Worm (Caenorhabditis elegans) whole organism, L4 larva: ENCODE data around the gene T03G6.7.

Experiments
- T20F7.1 ChIP-seq: fragments of 200-800 bp; sonication (Bioruptor generic); optimal IDR thresholded peaks from 2 replicates; lab custom pipeline; 2018; ENCODE audit warnings: mild to moderate bottlenecking, missing genetic modification characterization, missing compliant biosample characterization
- T26A8.4 ChIP-seq: fragments of 200-800 bp; sonication (Bioruptor generic); IDR thresholded peaks from 2 replicates; pipeline ENCODE4 v1.3.6; 2022; ENCODE audit warnings: missing genetic modification characterization, missing compliant biosample characterization
- Y105C5A.15 ChIP-seq: fragments of 200-800 bp; sonication (Bioruptor generic); IDR thresholded peaks from 2 replicates; pipeline ENCODE4 v1.3.6; 2022; ENCODE audit warnings: missing genetic modification characterization, missing compliant biosample characterization
- Y5F2A.4 ChIP-seq: fragments of 200-800 bp; sonication (Bioruptor generic); optimal IDR thresholded peaks from 2 replicates; lab custom pipeline; 2018; ENCODE audit warnings: mild to moderate bottlenecking, missing genetic modification characterization, missing compliant biosample characterization
- Y75B8A.6 ChIP-seq: fragments of 200-800 bp; sonication (Bioruptor generic); IDR thresholded peaks from 2 replicates; pipeline ENCODE4 v1.3.6; 2022; ENCODE audit warnings: missing genetic modification reagents, missing genetic modification characterization, missing compliant biosample characterization
- aha-1 ChIP-seq: fragments of 150-350 bp; peaks from one replicate; lab custom pipeline; 2014; ENCODE audit warnings: missing biosample characterization, missing genetic modification characterization
- ama-1 ChIP-seq: fragments of 150-350 bp; optimal IDR thresholded peaks from 2 replicates; lab custom pipeline; 2014; ENCODE audit warnings: inconsistent platforms, mixed read lengths
- ceh-20 ChIP-seq: fragments of 200-800 bp; sonication (Bioruptor generic); IDR thresholded peaks from 2 replicates; pipeline ENCODE4 v1.3.6; 2022; ENCODE audit warnings: missing genetic modification reagents, missing genetic modification characterization, missing compliant biosample characterization
- ceh-28 ChIP-seq: fragments of 150-350 bp; optimal IDR thresholded peaks from 2 replicates; lab custom pipeline; 2014; ENCODE audit warnings: missing biosample characterization, missing genetic modification reagents, missing genetic modification characterization
- daf-12 ChIP-seq: fragments of 150-350 bp; optimal IDR thresholded peaks from 2 replicates; lab custom pipeline; 2014; ENCODE audit warnings: missing biosample characterization, missing genetic modification reagents, missing genetic modification characterization
- dmd-9 ChIP-seq: fragments of 200-800 bp; sonication (Bioruptor generic); IDR thresholded peaks from 2 replicates; pipeline ENCODE4 v1.3.6; 2022; ENCODE audit warnings: missing genetic modification reagents, missing genetic modification characterization, missing compliant biosample characterization
- duxl-1 ChIP-seq: sonication (generic microtip); optimal IDR thresholded peaks from 2 replicates; lab custom pipeline; 2016; ENCODE audit warnings: mild to moderate bottlenecking, missing genetic modification characterization, moderate library complexity, missing compliant biosample characterization; ENCODE audit not compliant: poor library complexity
- dve-1 ChIP-seq: sonication (generic microtip); optimal IDR thresholded peaks from 2 replicates; lab custom pipeline; 2017; ENCODE audit warnings: antibody characterized with exemption, mild to moderate bottlenecking, missing genetic modification characterization, missing compliant biosample characterization; ENCODE audit not compliant: insufficient read depth
- fkh-10 ChIP-seq: fragments of 150-350 bp; optimal IDR thresholded peaks from 2 replicates; lab custom pipeline; 2014; ENCODE audit warnings: missing biosample characterization, missing genetic modification reagents, missing genetic modification characterization
- hif-1 ChIP-seq, 2 experiments: sonication (generic microtip); optimal IDR thresholded peaks; 2 replicates each; lab custom pipeline; 2016 to 2017; ENCODE audit warnings: missing compliant biosample characterization in 2 of 2, missing genetic modification characterization in 2 of 2, missing genetic modification reagents in 2 of 2, missing genotype in 2 of 2, mild to moderate bottlenecking in 1 of 2
- hlh-30 ChIP-seq: sonication (generic microtip); optimal IDR thresholded peaks from 2 replicates; lab custom pipeline; 2017; ENCODE audit warnings: antibody characterized with exemption, mild to moderate bottlenecking, missing genetic modification characterization, missing compliant biosample characterization; ENCODE audit not compliant: insufficient read depth
- lin-1 ChIP-seq: fragments of 200-800 bp; sonication (Bioruptor generic); IDR thresholded peaks from 2 replicates; pipeline ENCODE4 v1.3.6; 2022; ENCODE audit warnings: missing genetic modification reagents, missing genetic modification characterization, missing compliant biosample characterization
- lsy-2 ChIP-seq, 2 experiments: fragments of 150-350 bp in 1 of 2; sonication (generic microtip) in 1 of 2; optimal IDR thresholded peaks; 2 replicates each; lab custom pipeline; 2014 to 2017; ENCODE audit warnings: missing biosample characterization in 2 of 2, missing genetic modification characterization in 2 of 2
- madf-5 ChIP-seq, 2 experiments: fragments of 200-800 bp; sonication (Bioruptor generic); IDR thresholded peaks; 2 replicates each; pipeline ENCODE4 v1.3.6; 2022; ENCODE audit warnings: missing compliant biosample characterization in 2 of 2, missing genetic modification characterization in 2 of 2
- nhr-10 ChIP-seq: fragments of 150-350 bp; optimal IDR thresholded peaks from 2 replicates; lab custom pipeline; 2014; ENCODE audit warnings: missing biosample characterization, missing genetic modification characterization
- nhr-111 ChIP-seq: fragments of 200-800 bp; sonication (Bioruptor generic); optimal IDR thresholded peaks from 2 replicates; lab custom pipeline; 2018; ENCODE audit warnings: mild to moderate bottlenecking, missing genetic modification characterization, missing compliant biosample characterization
- nhr-28 ChIP-seq: fragments of 150-350 bp; optimal IDR thresholded peaks from 2 replicates; lab custom pipeline; 2014; ENCODE audit warnings: missing biosample characterization, missing genetic modification characterization
- nhr-48 ChIP-seq: sonication (generic microtip); optimal IDR thresholded peaks from 2 replicates; lab custom pipeline; 2016; ENCODE audit warnings: mild to moderate bottlenecking, missing genetic modification characterization, missing compliant biosample characterization
- rbr-2 ChIP-seq: sonication (generic microtip); optimal IDR thresholded peaks from 2 replicates; lab custom pipeline; 2016; ENCODE audit warnings: missing genotype, missing genetic modification characterization, missing compliant biosample characterization
- spr-1 ChIP-seq: sonication (generic microtip); optimal IDR thresholded peaks from 2 replicates; lab custom pipeline; 2016; ENCODE audit warnings: mild to moderate bottlenecking, missing genetic modification characterization, missing compliant biosample characterization
- unc-39 ChIP-seq: sonication (generic microtip); optimal IDR thresholded peaks from 2 replicates; lab custom pipeline; 2017; ENCODE audit warnings: missing biosample characterization, missing genetic modification characterization
- unc-62 ChIP-seq, 3 experiments: fragments of 150-350 bp in 1 of 3; sonication (generic microtip); optimal IDR thresholded peaks in 2 of 3; peaks in 1 of 3; 1 replicate in 1 of 3; 2 replicates in 2 of 3; lab custom pipeline; 2014 to 2017; ENCODE audit warnings: missing biosample characterization in 3 of 3, missing genetic modification characterization in 3 of 3, missing genetic modification reagents in 3 of 3, missing genotype in 1 of 3
- zag-1 ChIP-seq: fragments of 150-350 bp; optimal IDR thresholded peaks from 2 replicates; lab custom pipeline; 2014; ENCODE audit warnings: missing biosample characterization, missing genetic modification characterization
- zfp-3 ChIP-seq: fragments of 200-800 bp; sonication (Bioruptor generic); conservative IDR thresholded peaks from 2 replicates; pipeline ENCODE4 v1.3.6; 2022; ENCODE audit warnings: missing genetic modification reagents, missing genetic modification characterization, missing compliant biosample characterization
- zip-11 ChIP-seq: fragments of 200-800 bp; sonication (Bioruptor generic); IDR thresholded peaks from 2 replicates; pipeline ENCODE4 v1.3.6; 2022; ENCODE audit warnings: missing genetic modification characterization, missing compliant biosample characterization
- ztf-11 ChIP-seq: fragments of 150-350 bp; optimal IDR thresholded peaks from 2 replicates; lab custom pipeline; 2014; ENCODE audit warnings: missing biosample characterization, missing genetic modification characterization

T03G6.7 gene

DNA sequence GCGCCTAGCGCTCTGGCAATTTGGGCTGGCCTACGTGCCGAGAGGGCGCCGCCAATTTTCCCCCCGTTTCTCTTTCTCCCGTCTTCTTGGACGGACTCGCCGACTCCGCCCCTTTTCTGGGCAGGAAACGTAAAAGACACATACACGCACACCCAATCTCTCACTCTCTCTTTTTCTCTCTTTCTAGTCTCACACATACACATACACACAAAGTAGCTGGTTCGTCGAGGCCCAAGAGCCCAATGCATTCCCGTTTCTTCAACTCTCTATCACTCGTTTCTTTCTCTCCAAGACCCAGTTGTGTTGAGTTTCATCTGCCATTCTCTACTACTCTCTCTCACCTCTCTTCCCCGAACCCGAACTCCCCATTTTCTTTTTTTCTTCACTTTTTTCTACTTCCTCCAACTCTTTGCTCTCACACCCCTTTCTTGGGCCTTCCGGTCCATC, 5.0 kb downstream of the T03G6.7 start (continued):
- TF ChIP-seq rbr-2 (tag; lab: Kevin White, UChicago) (peak; percentile 85), daf-12 (tag; lab: Kevin White, UChicago) (no peak), zag-1 (tag; lab: Kevin White, UChicago) (no peak), nhr-10 (tag; lab: Kevin White, UChicago) (no peak), spr-1 (tag; lab: Kevin White, UChicago) (no peak), ceh-20 (GFP tag; lab: Robert Waterston, UW) (peak; percentile 69), Y105C5A.15 (GFP tag; lab: Robert Waterston, UW) (no peak), ztf-11 (no peak), T26A8.4 (GFP tag; lab: Robert Waterston, UW) (no peak), lin-1 (GFP tag; lab: Robert Waterston, UW) (0 out of 2 replicates have a peak, but pooled peaks have one; percentile 6), Y5F2A.4 (no peak), dmd-9 (GFP tag; lab: Robert Waterston, UW) (no peak), T20F7.1 (GFP tag; lab: Kevin White, UChicago) (no peak), nhr-111 (GFP tag; lab: Kevin White, UChicago) (no peak), Y75B8A.6 (no peak), ama-1 (no peak), nhr-28 (tag; lab: Kevin White, UChicago) (peak; percentile 35), unc-39 (tag; lab: Kevin White, UChicago) (no peak)

DNA sequence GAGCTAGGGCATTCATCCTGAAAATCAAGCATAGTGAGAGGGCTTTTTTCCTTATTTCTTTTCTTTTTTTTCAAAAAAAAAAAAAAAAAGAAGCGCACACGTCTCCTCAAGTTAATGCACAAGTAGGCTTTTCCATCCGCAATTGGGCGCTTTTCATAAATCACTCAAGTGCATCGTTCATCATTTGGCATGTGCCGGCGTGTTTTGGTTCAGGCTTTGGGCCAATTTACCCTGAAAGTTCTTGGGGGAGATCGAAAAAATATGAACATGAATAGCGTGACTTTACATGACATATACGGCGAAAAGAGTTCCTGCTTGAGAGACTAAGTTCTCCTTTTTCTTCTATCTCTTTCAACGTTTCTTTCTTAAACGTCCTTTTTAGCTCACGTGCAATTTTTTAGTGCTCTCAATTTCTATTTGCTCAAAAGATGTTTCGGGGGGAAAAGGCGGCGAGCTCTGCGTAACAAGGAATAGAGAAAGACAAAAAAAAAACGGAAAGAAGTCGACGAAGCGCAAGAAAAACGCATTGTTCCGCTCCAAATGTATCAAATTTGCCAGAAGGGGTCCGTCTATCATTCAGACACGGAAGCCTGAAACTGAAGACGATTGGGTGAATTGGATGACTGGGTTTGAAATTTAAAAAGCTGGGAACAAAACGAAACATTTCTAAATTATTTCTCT, 7.3 kb downstream of the T03G6.7 start:
- peak in 1 of 2 experiments; percentile 12 for TF ChIP-seq hif-1 (tag; optimal IDR thresholded peaks at IDR 0.05; lab: Kevin White, UChicago)
- peak; percentile 79 for TF ChIP-seq aha-1
- peak in 1 of 2 experiments; percentile 69 for TF ChIP-seq unc-62 (GFP tag; optimal IDR thresholded peaks at IDR 0.05 in 1 of 2; lab: Kevin White, UChicago)
- TF ChIP-seq unc-62 (tag; optimal IDR thresholded peaks at IDR 0.05; lab: Kevin White, UChicago) = no peak
- TF ChIP-seq zfp-3 (GFP tag; lab: Robert Waterston, UW) = no peak
- TF ChIP-seq hlh-30 (tag; lab: Kevin White, UChicago) = peak; percentile 1

DNA sequence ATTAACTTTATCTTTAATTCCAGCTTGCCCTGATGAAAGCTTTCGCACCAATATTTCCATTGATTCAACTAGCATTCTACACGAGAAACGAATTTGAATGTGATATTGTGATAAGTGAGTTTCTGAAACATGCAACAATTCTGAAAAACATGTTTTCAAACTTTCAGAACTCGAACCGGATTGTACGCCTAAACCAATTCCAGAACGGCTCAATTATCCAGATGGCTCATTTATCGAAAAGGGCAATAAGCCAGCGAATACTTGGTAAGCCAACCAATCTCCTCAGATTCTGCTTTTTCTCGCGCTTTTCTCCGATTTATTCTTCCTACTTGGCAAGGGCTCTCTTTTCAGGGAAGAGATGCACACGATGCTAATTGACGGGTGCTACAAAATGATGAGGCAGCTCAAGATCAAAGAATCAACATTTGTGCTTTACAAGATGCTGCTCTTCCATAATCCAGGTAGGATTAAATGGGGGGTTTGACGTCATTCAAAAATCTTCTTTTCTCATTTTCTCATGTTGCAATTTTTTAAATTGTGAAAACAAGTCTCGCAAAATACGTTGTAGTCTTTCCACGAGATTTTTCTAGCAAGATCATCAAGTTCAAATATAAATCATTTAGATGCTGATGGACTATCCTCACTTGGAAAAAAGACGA, 10.6 kb downstream of the T03G6.7 start:
- peak; percentile 23 for TF ChIP-seq fkh-10 (GFP tag; lab: Kevin White, UChicago)
- peak in 1 of 2 experiments; percentile 4 for TF ChIP-seq lsy-2 (tag; optimal IDR thresholded peaks at IDR 0.05; lab: Kevin White, UChicago)
- no peak for TF ChIP-seq ceh-28 (tag; lab: Kevin White, UChicago)
- TF ChIP-seq madf-5 (GFP tag; IDR thresholded peaks at IDR 0.05; lab: Robert Waterston, UW) = no peak
- TF ChIP-seq aha-1 = peak; percentile 95
- peak; percentile 36 for TF ChIP-seq dve-1 (tag; lab: Kevin White, UChicago)
- no peak for TF ChIP-seq duxl-1 (tag; lab: Kevin White, UChicago)
- no peak for TF ChIP-seq nhr-10 (tag; lab: Kevin White, UChicago)
- TF ChIP-seq zip-11 (GFP tag; lab: Robert Waterston, UW) = no peak
- no peak for TF ChIP-seq nhr-48 (tag; lab: Kevin White, UChicago)
- TF ChIP-seq unc-62 (GFP tag; optimal IDR thresholded peaks at IDR 0.05 in 1 of 2; lab: Kevin White, UChicago) = peak in 1 of 2 experiments; percentile 13
- no peak for TF ChIP-seq unc-62 (tag; optimal IDR thresholded peaks at IDR 0.05; lab: Kevin White, UChicago)
